Fruit fly (Drosophila melanogaster) whole organism: ENCODE measurements around the gene CG34012.

ENCODE experiments used
- CG8478 ChIP-seq: fragments of >200 bp; optimal IDR thresholded peaks from 2 replicates; lab custom pipeline; 2018; ENCODE audit warnings: inconsistent platforms
- Dll ChIP-seq: fragments of >200 bp; optimal IDR thresholded peaks from 2 replicates; lab custom pipeline; 2017
- EcR ChIP-seq, 2 experiments: fragments of >200 bp; optimal IDR thresholded peaks; 2 replicates each; lab custom pipeline; 2017; ENCODE audit warnings: missing biosample characterization in 2 of 2, missing genetic modification characterization in 2 of 2, missing genetic modification reagents in 2 of 2
- pan ChIP-seq: fragments of >200 bp; optimal IDR thresholded peaks from 2 replicates; lab custom pipeline; 2017
- psq ChIP-seq: fragments of >200 bp; optimal IDR thresholded peaks from 2 replicates; lab custom pipeline; 2017
- usp ChIP-seq: fragments of >200 bp; optimal IDR thresholded peaks from 2 replicates; lab custom pipeline; 2017; ENCODE audit warnings: missing biosample characterization, missing genetic modification characterization, mixed read lengths

The CG34012 gene

dm6 chr3L:11069764-11070163 is 39.5 kb downstream of the CG34012 start, which contains the start of gene CG6310:
Gene CG6310 (minus strand): TSS chr3L:11069864.
- TF ChIP-seq CG8478 (no peak), psq (lab: Kevin White, UChicago) (no peak), EcR (GFP tag; optimal IDR thresholded peaks at IDR 0.05; lab: Kevin White, UChicago) (no peak), pan (lab: Kevin White, UChicago) (no peak), Dll (lab: Kevin White, UChicago) (no peak), usp (GFP tag; lab: Kevin White, UChicago) (no peak)

- no peak for TF ChIP-seq usp (GFP tag; lab: Kevin White, UChicago)
- TF ChIP-seq CG8478 = no peak
- TF ChIP-seq EcR (GFP tag; optimal IDR thresholded peaks at IDR 0.05; lab: Kevin White, UChicago) = no peak
- no peak for TF ChIP-seq pan (lab: Kevin White, UChicago)
- TF ChIP-seq Dll (lab: Kevin White, UChicago) = no peak
- no peak for TF ChIP-seq psq (lab: Kevin White, UChicago)
Observed at dm6 chr3L:11065850-11066249, 43.5 kb downstream of the CG34012 start.

- TF ChIP-seq psq (lab: Kevin White, UChicago) = no peak
Observed at dm6 chr3L:11064689-11065088, 44.6 kb downstream of the CG34012 start, which contains the start of the genes CG32075, CG45101 and SuUR. Gene CG32075 (minus strand): TSS chr3L:11064941. Gene CG45101 (plus strand): TSS chr3L:11064991. Gene SuUR (plus strand): TSS chr3L:11064991.

dm6 chr3L:11062441-11062840 is 46.9 kb downstream of the CG34012 start, which contains the start of gene CG32069:
Gene CG32069 (minus strand): TSS chr3L:11062614.
- no peak for TF ChIP-seq pan (lab: Kevin White, UChicago)
- TF ChIP-seq Dll (lab: Kevin White, UChicago) = no peak
- no peak for TF ChIP-seq psq (lab: Kevin White, UChicago)
- TF ChIP-seq usp (GFP tag; lab: Kevin White, UChicago) = no peak
- TF ChIP-seq CG8478 = no peak
- no peak for TF ChIP-seq EcR (GFP tag; optimal IDR thresholded peaks at IDR 0.05; lab: Kevin White, UChicago)

- peak; percentile 87 for TF ChIP-seq pan (lab: Kevin White, UChicago)
- no peak for TF ChIP-seq psq (lab: Kevin White, UChicago)
Observed at dm6 chr3L:11061200-11061599, 48.1 kb downstream of the CG34012 start, which contains the start of the genes CG6321 and Blos2. Gene CG6321 (minus strand): TSS chr3L:11061224. Gene Blos2 (plus strand): TSS chr3L:11061571.
